Fruit fly (Drosophila melanogaster) whole organism, prepupa: ENCODE data around the gene CG14277.

Experiments
- Blimp-1 ChIP-seq: fragments of 200-800 bp; sonication (Bioruptor generic); optimal IDR thresholded peaks from 3 replicates; lab custom pipeline; 2017; ENCODE audit warnings: missing biosample characterization, missing genetic modification characterization, mild to moderate bottlenecking, moderate library complexity, missing genetic modification reagents
- CG11294 ChIP-seq: fragments of 200-800 bp; sonication (Bioruptor generic); IDR thresholded peaks from 2 replicates; pipeline ENCODE4 v1.3.6; 2022; ENCODE audit warnings: missing biosample characterization, missing genetic modification characterization
- CG11762 ChIP-seq: fragments of 200-800 bp; sonication (Bioruptor generic); optimal IDR thresholded peaks from 3 replicates; lab custom pipeline; 2016; ENCODE audit warnings: missing biosample characterization, missing genetic modification characterization; ENCODE audit not compliant: insufficient read depth
- CG1621 ChIP-seq: fragments of 200-800 bp; sonication (Bioruptor generic); optimal IDR thresholded peaks from 3 replicates; lab custom pipeline; 2018; ENCODE audit warnings: missing biosample characterization, mild to moderate bottlenecking, missing genetic modification characterization
- CG16779 ChIP-seq: fragments of 200-800 bp; sonication (Bioruptor generic); optimal IDR thresholded peaks from 3 replicates; lab custom pipeline; 2017; ENCODE audit warnings: missing biosample characterization, mild to moderate bottlenecking, missing genetic modification characterization
- CG31627 ChIP-seq: fragments of 200-800 bp; sonication (Bioruptor generic); optimal IDR thresholded peaks from 3 replicates; lab custom pipeline; 2016; ENCODE audit warnings: missing biosample characterization, missing genetic modification characterization
- CG32006 ChIP-seq: fragments of 200-800 bp; sonication (Bioruptor generic); optimal IDR thresholded peaks from 3 replicates; lab custom pipeline; 2017; ENCODE audit warnings: missing biosample characterization, mild to moderate bottlenecking, missing genetic modification characterization
- CG34406 ChIP-seq: fragments of 200-800 bp; sonication (Bioruptor generic); optimal IDR thresholded peaks from 3 replicates; lab custom pipeline; 2016; ENCODE audit warnings: missing biosample characterization, missing genetic modification characterization
- CG4318 ChIP-seq: fragments of 200-800 bp; sonication (Bioruptor generic); optimal IDR thresholded peaks from 3 replicates; lab custom pipeline; 2017; ENCODE audit warnings: missing biosample characterization, mild to moderate bottlenecking, missing genetic modification characterization
- CG6276 ChIP-seq: fragments of 200-800 bp; sonication (Bioruptor generic); optimal IDR thresholded peaks from 2 replicates; lab custom pipeline; 2017; ENCODE audit warnings: missing biosample characterization, mild to moderate bottlenecking, missing genetic modification characterization
- CG6854 ChIP-seq: fragments of 200-800 bp; sonication (Bioruptor generic); optimal IDR thresholded peaks from 2 replicates; lab custom pipeline; 2017; ENCODE audit warnings: missing biosample characterization, mild to moderate bottlenecking, missing genetic modification characterization
- CG7368 ChIP-seq: fragments of 200-800 bp; sonication (Bioruptor generic); optimal IDR thresholded peaks from 3 replicates; lab custom pipeline; 2016; ENCODE audit warnings: missing biosample characterization, missing genetic modification characterization
- CG8119 ChIP-seq: fragments of 200-800 bp; sonication (Bioruptor generic); IDR thresholded peaks from 3 replicates; pipeline ENCODE4 v1.3.6; 2022; ENCODE audit warnings: missing biosample characterization, missing genetic modification characterization
- CG8319 ChIP-seq: fragments of 200-800 bp; sonication (Bioruptor generic); optimal IDR thresholded peaks from 3 replicates; lab custom pipeline; 2016; ENCODE audit warnings: missing biosample characterization, missing genetic modification characterization
- CG9139 ChIP-seq: fragments of 200-800 bp; sonication (Bioruptor generic); optimal IDR thresholded peaks from 3 replicates; lab custom pipeline; 2017; ENCODE audit warnings: missing biosample characterization, mild to moderate bottlenecking, missing genetic modification characterization
- Eip75B ChIP-seq: fragments of 200-800 bp; sonication (Bioruptor generic); optimal IDR thresholded peaks from 3 replicates; lab custom pipeline; 2016; ENCODE audit warnings: missing biosample characterization, missing genetic modification characterization
- Ets96B ChIP-seq: fragments of 200-800 bp; optimal IDR thresholded peaks from 2 replicates; lab custom pipeline; 2019; ENCODE audit warnings: missing biosample characterization, mild to moderate bottlenecking, missing genetic modification characterization, moderate library complexity
- Gug ChIP-seq: fragments of 200-800 bp; sonication (Bioruptor generic); IDR thresholded peaks from 2 replicates; pipeline ENCODE4 v1.3.6; 2022; ENCODE audit warnings: missing biosample characterization, missing genetic modification characterization
- Hr39 ChIP-seq: fragments of 200-800 bp; sonication (Bioruptor generic); optimal IDR thresholded peaks from 2 replicates; lab custom pipeline; 2016; ENCODE audit warnings: missing biosample characterization, missing genetic modification characterization
- Hr4 ChIP-seq: fragments of 200-800 bp; sonication (Bioruptor generic); optimal IDR thresholded peaks from 3 replicates; lab custom pipeline; 2016; ENCODE audit warnings: missing biosample characterization, missing genetic modification characterization
- Lpt ChIP-seq: fragments of 200-800 bp; sonication (Bioruptor generic); optimal IDR thresholded peaks from 3 replicates; lab custom pipeline; 2016; ENCODE audit warnings: missing biosample characterization, missing genetic modification characterization
- Met ChIP-seq: fragments of 200-800 bp; sonication (Bioruptor generic); optimal IDR thresholded peaks from 3 replicates; lab custom pipeline; 2016; ENCODE audit warnings: missing biosample characterization, missing genetic modification characterization
- OdsH ChIP-seq: fragments of 200-800 bp; sonication (Bioruptor generic); optimal IDR thresholded peaks from 3 replicates; lab custom pipeline; 2016; ENCODE audit warnings: missing biosample characterization, missing genetic modification characterization
- Smox ChIP-seq: fragments of 200-800 bp; sonication (Bioruptor generic); optimal IDR thresholded peaks from 3 replicates; lab custom pipeline; 2016; ENCODE audit warnings: missing biosample characterization, missing genetic modification characterization
- Sox14 ChIP-seq: fragments of 200-800 bp; sonication (Bioruptor generic); optimal IDR thresholded peaks from 3 replicates; lab custom pipeline; 2016; ENCODE audit warnings: missing biosample characterization, missing genetic modification characterization
- Sox15 ChIP-seq: fragments of 200-800 bp; sonication (Bioruptor generic); optimal IDR thresholded peaks from 3 replicates; lab custom pipeline; 2016; ENCODE audit warnings: missing biosample characterization, missing genetic modification characterization
- achi ChIP-seq: fragments of 200-800 bp; sonication (Bioruptor generic); optimal IDR thresholded peaks from 3 replicates; lab custom pipeline; 2016; ENCODE audit warnings: missing biosample characterization, missing genetic modification characterization
- acj6 ChIP-seq: fragments of 200-800 bp; sonication (Bioruptor generic); optimal IDR thresholded peaks from 3 replicates; lab custom pipeline; 2016; ENCODE audit warnings: missing biosample characterization, missing genetic modification characterization
- cyc ChIP-seq: fragments of 200-800 bp; sonication (Bioruptor generic); optimal IDR thresholded peaks from 3 replicates; lab custom pipeline; 2016; ENCODE audit warnings: missing biosample characterization, missing genetic modification characterization
- dac ChIP-seq: fragments of 200-800 bp; sonication (Bioruptor generic); optimal IDR thresholded peaks from 2 replicates; lab custom pipeline; 2017; ENCODE audit warnings: missing biosample characterization, mild to moderate bottlenecking, missing genetic modification characterization
- dsx ChIP-seq: fragments of 200-800 bp; optimal IDR thresholded peaks from 3 replicates; lab custom pipeline; 2019; ENCODE audit warnings: missing biosample characterization, mild to moderate bottlenecking, missing genetic modification characterization, moderate library complexity; ENCODE audit not compliant: poor library complexity, severe bottlenecking
- esn ChIP-seq: fragments of 200-800 bp; sonication (Bioruptor generic); optimal IDR thresholded peaks from 2 replicates; lab custom pipeline; 2016; ENCODE audit warnings: missing biosample characterization, mild to moderate bottlenecking, missing genetic modification characterization, moderate library complexity
- fd59A ChIP-seq: fragments of 200-800 bp; sonication (Bioruptor generic); optimal IDR thresholded peaks from 2 replicates; lab custom pipeline; 2017; ENCODE audit warnings: missing biosample characterization, mild to moderate bottlenecking, missing genetic modification characterization, missing genetic modification reagents
- fd85E ChIP-seq: fragments of 200-800 bp; sonication (Bioruptor generic); optimal IDR thresholded peaks from 3 replicates; lab custom pipeline; 2016; ENCODE audit warnings: missing biosample characterization, missing genetic modification characterization
- fkh ChIP-seq: fragments of 200-800 bp; sonication (Bioruptor generic); optimal IDR thresholded peaks from 3 replicates; lab custom pipeline; 2017; ENCODE audit warnings: missing biosample characterization, mild to moderate bottlenecking, missing genetic modification characterization, moderate library complexity
- lz ChIP-seq: fragments of 200-800 bp; sonication (Bioruptor generic); optimal IDR thresholded peaks from 3 replicates; lab custom pipeline; 2016; ENCODE audit warnings: missing biosample characterization, missing genetic modification characterization
- net ChIP-seq: fragments of 200-800 bp; sonication (Bioruptor generic); optimal IDR thresholded peaks from 3 replicates; lab custom pipeline; 2016; ENCODE audit warnings: missing biosample characterization, missing genetic modification characterization
- salr ChIP-seq, 2 experiments: fragments of 200-800 bp; sonication (Bioruptor generic); optimal IDR thresholded peaks; 3 replicates each; lab custom pipeline; 2016 to 2018; ENCODE audit warnings: missing biosample characterization in 2 of 2, missing genetic modification characterization in 2 of 2, mild to moderate bottlenecking in 1 of 2
- spab ChIP-seq: fragments of 200-800 bp; sonication (Bioruptor generic); optimal IDR thresholded peaks from 2 replicates; lab custom pipeline; 2017; ENCODE audit warnings: missing biosample characterization, mild to moderate bottlenecking, missing genetic modification characterization, missing genetic modification reagents
- ss ChIP-seq, 2 experiments: fragments of 200-800 bp; sonication (Bioruptor generic); optimal IDR thresholded peaks; 2 replicates in 1 of 2; 3 replicates in 1 of 2; lab custom pipeline; 2017 to 2018; ENCODE audit warnings: mild to moderate bottlenecking in 2 of 2, missing biosample characterization in 2 of 2, missing genetic modification characterization in 2 of 2, moderate library complexity in 1 of 2
- vri ChIP-seq: fragments of 200-800 bp; sonication (Bioruptor generic); optimal IDR thresholded peaks from 3 replicates; lab custom pipeline; 2016; ENCODE audit warnings: missing biosample characterization, mild to moderate bottlenecking, missing genetic modification characterization

Gene CG14277

dm6 chr2L:8274958-8275584, 32.8 kb downstream of the CG14277 start (continued):
- TF ChIP-seq fd85E (GFP tag; lab: Kevin White, UChicago) (no peak), Blimp-1 (GFP tag; lab: Kevin White, UChicago) (no peak), OdsH (GFP tag; lab: Kevin White, UChicago) (peak; percentile 67), lz (GFP tag; lab: Kevin White, UChicago) (peak; percentile 61), CG6854 (GFP tag; lab: Kevin White, UChicago) (no peak), cyc (GFP tag; lab: Kevin White, UChicago) (peak; percentile 0), CG9139 (GFP tag; lab: Kevin White, UChicago) (peak; percentile 44), fkh (GFP tag; lab: Kevin White, UChicago) (peak; percentile 75), Ets96B (tag; lab: Kevin White, UChicago) (peak; percentile 79), Lpt (GFP tag; lab: Kevin White, UChicago) (peak; percentile 58), CG11294 (GFP tag; lab: Robert Waterston, UW) (0 out of 2 replicates have a peak, but pooled peaks have one; percentile 34), Gug (GFP tag; lab: Robert Waterston, UW) (peak; percentile 52), fd59A (GFP tag; lab: Kevin White, UChicago) (peak; percentile 30), dsx (peak; percentile 67), Hr4 (GFP tag; lab: Kevin White, UChicago) (peak; percentile 86), CG6276 (GFP tag; lab: Kevin White, UChicago) (peak; percentile 76), spab (peak; percentile 53), Sox15 (GFP tag; lab: Kevin White, UChicago) (peak; percentile 33), CG16779 (tag; lab: Kevin White, UChicago) (peak; percentile 41), CG8119 (peak; percentile 87), net (GFP tag; lab: Kevin White, UChicago) (peak; percentile 53), Smox (GFP tag; lab: Kevin White, UChicago) (peak; percentile 63), CG4318 (GFP tag; lab: Kevin White, UChicago) (peak; percentile 60), Eip75B (GFP tag; lab: Kevin White, UChicago) (peak; percentile 65), esn (peak; percentile 70), CG11762 (peak; percentile 50), CG34406 (GFP tag; lab: Kevin White, UChicago) (peak; percentile 74), CG1621 (peak; percentile 55), Met (peak; percentile 25), achi (peak; percentile 76), acj6 (GFP tag; lab: Kevin White, UChicago) (peak; percentile 70), CG7368 (GFP tag; lab: Kevin White, UChicago) (peak; percentile 42), Hr39 (peak; percentile 55), CG32006 (GFP tag; lab: Kevin White, UChicago) (peak; percentile 81), ss (GFP tag; optimal IDR thresholded peaks at IDR 0.05; lab: Kevin White, UChicago) (peak; percentile 23 to 53)

- TF ChIP-seq fkh (GFP tag; lab: Kevin White, UChicago), result peak; percentile 82
- TF ChIP-seq spab, result no peak
Measured at dm6 chr2L:8276287-8276686, 34.0 kb downstream of the CG14277 start.

- TF ChIP-seq CG6854 (GFP tag; lab: Kevin White, UChicago), result no peak
- TF ChIP-seq vri (GFP tag; lab: Kevin White, UChicago), result no peak
- no peak for TF ChIP-seq fd85E (GFP tag; lab: Kevin White, UChicago)
- no peak for TF ChIP-seq salr (GFP tag; optimal IDR thresholded peaks at IDR 0.05; lab: Kevin White, UChicago)
- no peak for TF ChIP-seq CG31627 (GFP tag; lab: Kevin White, UChicago)
- TF ChIP-seq dsx, result no peak
- no peak for TF ChIP-seq spab
- no peak for TF ChIP-seq Sox14 (GFP tag; lab: Kevin White, UChicago)
- no peak for TF ChIP-seq CG8319 (GFP tag; lab: Kevin White, UChicago)
- no peak for TF ChIP-seq dac (GFP tag; lab: Kevin White, UChicago)
- TF ChIP-seq Blimp-1 (GFP tag; lab: Kevin White, UChicago), result no peak
- TF ChIP-seq CG11294 (GFP tag; lab: Robert Waterston, UW), result no peak
- no peak for TF ChIP-seq achi
- TF ChIP-seq Hr4 (GFP tag; lab: Kevin White, UChicago), result no peak
- no peak for TF ChIP-seq Gug (GFP tag; lab: Robert Waterston, UW)
Measured at dm6 chr2L:8276880-8277279, 34.6 kb downstream of the CG14277 start.
